Worm (Caenorhabditis elegans) whole organism, L4 larva: ENCODE measurements around the gene tbb-6.
A peak's percentile ranks its signal among the peaks of the same experiment; 100 is the strongest.

ENCODE experiments used
- F44E2.7 ChIP-seq: fragments of 200-800 bp; sonication (Bioruptor generic); IDR thresholded peaks from 2 replicates; pipeline ENCODE4 v2.1.2; 2022; ENCODE audit warnings: missing genetic modification characterization, missing compliant biosample characterization
- Y75B8A.6 ChIP-seq: fragments of 200-800 bp; sonication (Bioruptor generic); IDR thresholded peaks from 2 replicates; pipeline ENCODE4 v1.3.6; 2022; ENCODE audit warnings: missing genetic modification reagents, missing genetic modification characterization, missing compliant biosample characterization
- ceh-32 ChIP-seq: sonication (generic microtip); optimal IDR thresholded peaks from 2 replicates; lab custom pipeline; 2016; ENCODE audit warnings: mild to moderate bottlenecking, missing genetic modification characterization, missing compliant biosample characterization; ENCODE audit not compliant: poor library complexity
- daf-16 ChIP-seq, 3 experiments: sonication (generic microtip); optimal IDR thresholded peaks; 2 replicates each; lab custom pipeline; 2016 to 2017; ENCODE audit warnings: missing genetic modification characterization in 3 of 3, missing genetic modification reagents in 3 of 3, mild to moderate bottlenecking in 2 of 3, missing compliant biosample characterization in 2 of 3, missing biosample characterization in 1 of 3, moderate library complexity in 1 of 3
- daf-19 ChIP-seq: fragments of 200-800 bp; sonication (Bioruptor generic); conservative IDR thresholded peaks from 2 replicates; pipeline ENCODE4 v1.3.6; 2022; ENCODE audit warnings: missing genetic modification characterization, missing compliant biosample characterization
- daf-8 ChIP-seq: fragments of 200-800 bp; sonication (Bioruptor generic); IDR thresholded peaks from 2 replicates; pipeline ENCODE4 v1.3.6; 2022; ENCODE audit warnings: missing genetic modification characterization, missing compliant biosample characterization
- dmd-6 ChIP-seq: fragments of 200-800 bp; sonication (Bioruptor generic); IDR thresholded peaks from 2 replicates; pipeline ENCODE4 v1.3.6; 2022; ENCODE audit warnings: missing genetic modification reagents, missing genetic modification characterization, missing compliant biosample characterization
- dmd-9 ChIP-seq: fragments of 200-800 bp; sonication (Bioruptor generic); IDR thresholded peaks from 2 replicates; pipeline ENCODE4 v1.3.6; 2022; ENCODE audit warnings: missing genetic modification reagents, missing genetic modification characterization, missing compliant biosample characterization
- duxl-1 ChIP-seq: sonication (generic microtip); optimal IDR thresholded peaks from 2 replicates; lab custom pipeline; 2016; ENCODE audit warnings: mild to moderate bottlenecking, missing genetic modification characterization, moderate library complexity, missing compliant biosample characterization; ENCODE audit not compliant: poor library complexity
- egl-43 ChIP-seq: fragments of 200-800 bp; sonication (Bioruptor generic); IDR thresholded peaks from 2 replicates; pipeline ENCODE4 v1.3.6; 2022; ENCODE audit warnings: missing genetic modification reagents, missing genetic modification characterization, missing compliant biosample characterization
- hif-1 ChIP-seq, 2 experiments: sonication (generic microtip); optimal IDR thresholded peaks; 2 replicates each; lab custom pipeline; 2016 to 2017; ENCODE audit warnings: missing compliant biosample characterization in 2 of 2, missing genetic modification characterization in 2 of 2, missing genetic modification reagents in 2 of 2, missing genotype in 2 of 2, mild to moderate bottlenecking in 1 of 2
- hlh-11 ChIP-seq: fragments of 200-800 bp; sonication (Bioruptor generic); optimal IDR thresholded peaks from 2 replicates; lab custom pipeline; 2018; ENCODE audit warnings: mild to moderate bottlenecking, missing genetic modification characterization, missing compliant biosample characterization
- hlh-30 ChIP-seq: sonication (generic microtip); optimal IDR thresholded peaks from 2 replicates; lab custom pipeline; 2017; ENCODE audit warnings: antibody characterized with exemption, mild to moderate bottlenecking, missing genetic modification characterization, missing compliant biosample characterization; ENCODE audit not compliant: insufficient read depth
- jun-1 ChIP-seq: fragments of 150-350 bp; optimal IDR thresholded peaks from 2 replicates; lab custom pipeline; 2014; ENCODE audit warnings: missing biosample characterization, missing genetic modification reagents, missing genetic modification characterization
- lin-38 ChIP-seq: fragments of 200-800 bp; sonication (Bioruptor generic); IDR thresholded peaks from 2 replicates; pipeline ENCODE4 v1.3.6; 2022; ENCODE audit warnings: missing genetic modification reagents, missing genetic modification characterization, missing compliant biosample characterization
- lin-39 ChIP-seq: fragments of 150-350 bp; optimal IDR thresholded peaks from 2 replicates; lab custom pipeline; 2014; ENCODE audit warnings: missing biosample characterization, missing genetic modification reagents, missing genetic modification characterization
- lir-3 ChIP-seq: sonication (generic microtip); optimal IDR thresholded peaks from 2 replicates; lab custom pipeline; 2016; ENCODE audit warnings: mild to moderate bottlenecking, missing genetic modification characterization, missing compliant biosample characterization
- lsy-2 ChIP-seq, 2 experiments: fragments of 150-350 bp in 1 of 2; sonication (generic microtip) in 1 of 2; optimal IDR thresholded peaks; 2 replicates each; lab custom pipeline; 2014 to 2017; ENCODE audit warnings: missing biosample characterization in 2 of 2, missing genetic modification characterization in 2 of 2
- madf-5 ChIP-seq, 2 experiments: fragments of 200-800 bp; sonication (Bioruptor generic); IDR thresholded peaks; 2 replicates each; pipeline ENCODE4 v1.3.6; 2022; ENCODE audit warnings: missing compliant biosample characterization in 2 of 2, missing genetic modification characterization in 2 of 2
- mdl-1 ChIP-seq, 2 experiments: fragments of 150-350 bp in 1 of 2; sonication (generic microtip) in 1 of 2; optimal IDR thresholded peaks; 2 replicates each; lab custom pipeline; 2014 to 2017; ENCODE audit warnings: missing biosample characterization in 2 of 2, missing genetic modification characterization in 2 of 2
- mxl-2 ChIP-seq: fragments of 200-800 bp; sonication (Bioruptor generic); conservative IDR thresholded peaks from 2 replicates; pipeline ENCODE4 v1.3.6; 2022; ENCODE audit warnings: missing genetic modification reagents, missing genetic modification characterization, missing compliant biosample characterization
- nhr-11 ChIP-seq: fragments of 150-350 bp; optimal IDR thresholded peaks from 2 replicates; lab custom pipeline; 2014; ENCODE audit warnings: missing biosample characterization, missing genetic modification characterization
- nhr-25 ChIP-seq: sonication (generic microtip); optimal IDR thresholded peaks from 2 replicates; lab custom pipeline; 2017; ENCODE audit warnings: missing genetic modification characterization, mild to moderate bottlenecking, missing compliant biosample characterization, antibody characterized with exemption, moderate library complexity, borderline replicate concordance; ENCODE audit not compliant: insufficient read depth
- nhr-28 ChIP-seq: fragments of 150-350 bp; optimal IDR thresholded peaks from 2 replicates; lab custom pipeline; 2014; ENCODE audit warnings: missing biosample characterization, missing genetic modification characterization
- nhr-41 ChIP-seq: fragments of 200-800 bp; sonication (Bioruptor generic); IDR thresholded peaks from 2 replicates; pipeline ENCODE4 v1.3.6; 2022; ENCODE audit warnings: missing genetic modification reagents, missing genetic modification characterization, missing compliant biosample characterization
- nhr-77 ChIP-seq: fragments of 150-350 bp; optimal IDR thresholded peaks from 2 replicates; lab custom pipeline; 2014; ENCODE audit warnings: missing biosample characterization, missing genetic modification characterization
- pha-4 ChIP-seq, 2 experiments: fragments of 150-350 bp in 1 of 2; fragments of 200-800 bp in 1 of 2; sonication (Bioruptor generic) in 1 of 2; IDR thresholded peaks in 1 of 2; optimal IDR thresholded peaks in 1 of 2; 2 replicates each; pipeline versions ENCODE4 v1.3.6 to Lab custom; 2014 to 2022; ENCODE audit warnings: missing genetic modification characterization in 2 of 2, missing genetic modification reagents in 2 of 2, missing biosample characterization in 1 of 2, missing compliant biosample characterization in 1 of 2
- pqm-1 ChIP-seq: sonication (generic microtip); optimal IDR thresholded peaks from 2 replicates; lab custom pipeline; 2017; ENCODE audit warnings: missing biosample characterization, missing genetic modification characterization
- saeg-2 ChIP-seq: fragments of 200-800 bp; sonication (Bioruptor generic); IDR thresholded peaks from 2 replicates; pipeline ENCODE4 v1.3.6; 2022; ENCODE audit warnings: missing genetic modification reagents, missing genetic modification characterization, missing compliant biosample characterization
- set-16 ChIP-seq: fragments of 200-800 bp; sonication (Bioruptor generic); IDR thresholded peaks from 2 replicates; pipeline ENCODE4 v1.3.6; 2022; ENCODE audit warnings: missing genetic modification reagents, missing genetic modification characterization, missing compliant biosample characterization
- snpc-1.2 ChIP-seq: fragments of 200-800 bp; sonication (Bioruptor generic); IDR thresholded peaks from 2 replicates; pipeline ENCODE4 v1.3.6; 2022; ENCODE audit warnings: missing genetic modification reagents, missing genetic modification characterization, missing compliant biosample characterization
- tag-97 ChIP-seq: fragments of 200-800 bp; sonication (Bioruptor generic); IDR thresholded peaks from 2 replicates; pipeline ENCODE4 v1.3.6; 2022; ENCODE audit warnings: missing genetic modification characterization, missing compliant biosample characterization
- unc-130 ChIP-seq: sonication (generic microtip); optimal IDR thresholded peaks from 2 replicates; lab custom pipeline; 2016; ENCODE audit warnings: missing genetic modification reagents, missing genetic modification characterization, missing compliant biosample characterization
- unc-62 ChIP-seq, 3 experiments: fragments of 150-350 bp in 1 of 3; sonication (generic microtip); optimal IDR thresholded peaks in 2 of 3; peaks in 1 of 3; 1 replicate in 1 of 3; 2 replicates in 2 of 3; lab custom pipeline; 2014 to 2017; ENCODE audit warnings: missing biosample characterization in 3 of 3, missing genetic modification characterization in 3 of 3, missing genetic modification reagents in 3 of 3, missing genotype in 1 of 3
- vab-7 ChIP-seq: fragments of 200-800 bp; sonication (Bioruptor generic); IDR thresholded peaks from 2 replicates; pipeline ENCODE4 v1.3.6; 2022; ENCODE audit warnings: missing genetic modification reagents, missing genetic modification characterization, missing compliant biosample characterization
- zag-1 ChIP-seq: fragments of 150-350 bp; optimal IDR thresholded peaks from 2 replicates; lab custom pipeline; 2014; ENCODE audit warnings: missing biosample characterization, missing genetic modification characterization
- ztf-11 ChIP-seq: fragments of 150-350 bp; optimal IDR thresholded peaks from 2 replicates; lab custom pipeline; 2014; ENCODE audit warnings: missing biosample characterization, missing genetic modification characterization

Gene tbb-6

ce11 chrV:12261377-12261776, at the start of gene tbb-6:
Gene tbb-6, plus strand, starts transcription at chrV:12261531.
- TF ChIP-seq snpc-1.2 (GFP tag; lab: Robert Waterston, UW) (no peak), pqm-1 (no peak), lin-39 (no peak), hlh-30 (tag; lab: Kevin White, UChicago) (no peak), ceh-32 (tag; lab: Kevin White, UChicago) (no peak), saeg-2 (GFP tag; lab: Robert Waterston, UW) (no peak), set-16 (GFP tag; lab: Robert Waterston, UW) (no peak), zag-1 (no peak)

ce11 chrV:12213027-12213426, 48.3 kb upstream of the tbb-6 start, which contains the start of gene vab-8:
Gene vab-8, plus strand, starts transcription at chrV:12213327.
- TF ChIP-seq hlh-11 (tag; lab: Kevin White, UChicago) (peak; percentile 7), mxl-2 (no peak), dmd-6 (GFP tag; lab: Robert Waterston, UW) (peak; percentile 39; the same call in 1 of the 2 replicates), pha-4 (GFP tag; IDR thresholded peaks at IDR 0.05; lab: Robert Waterston, UW) (no peak), pha-4 (tag; optimal IDR thresholded peaks at IDR 0.05; lab: Kevin White, UChicago) (no peak), daf-16 (GFP tag; optimal IDR thresholded peaks at IDR 0.05; lab: Kevin White, UChicago) (no peak), daf-16 (tag; optimal IDR thresholded peaks at IDR 0.05; lab: Kevin White, UChicago) (no peak), unc-62 (GFP tag; optimal IDR thresholded peaks at IDR 0.05 in 1 of 2; lab: Kevin White, UChicago) (no peak), unc-62 (tag; optimal IDR thresholded peaks at IDR 0.05; lab: Kevin White, UChicago) (no peak), nhr-77 (no peak), lin-39 (no peak), nhr-41 (no peak), lir-3 (tag; lab: Kevin White, UChicago) (no peak), jun-1 (tag; lab: Kevin White, UChicago) (no peak), nhr-28 (tag; lab: Kevin White, UChicago) (peak; percentile 46), pqm-1 (peak; percentile 34), nhr-25 (tag; lab: Kevin White, UChicago) (no peak), egl-43 (no peak), daf-8 (GFP tag; lab: Robert Waterston, UW) (no peak)

ce11 chrV:12233425-12233824, 27.9 kb upstream of the tbb-6 start:
- TF ChIP-seq hlh-11 (tag; lab: Kevin White, UChicago) (peak; percentile 65), mdl-1 (tag; optimal IDR thresholded peaks at IDR 0.05; lab: Kevin White, UChicago) (no peak), nhr-11 (peak; percentile 26), lin-38 (no peak), unc-62 (GFP tag; optimal IDR thresholded peaks at IDR 0.05 in 1 of 2; lab: Kevin White, UChicago) (peak in 1 of 2 experiments; percentile 44), unc-62 (tag; optimal IDR thresholded peaks at IDR 0.05; lab: Kevin White, UChicago) (no peak), daf-16 (GFP tag; optimal IDR thresholded peaks at IDR 0.05; lab: Kevin White, UChicago) (peak in 1 of 2 experiments; percentile 35), daf-16 (tag; optimal IDR thresholded peaks at IDR 0.05; lab: Kevin White, UChicago) (no peak), F44E2.7 (no peak)
- TF ChIP-seq, all 104 proteins: peak for 4

ce11 chrV:12234293-12235004, 26.9 kb upstream of the tbb-6 start, which contains the start of gene myo-3:
Gene myo-3, minus strand, starts transcription at chrV:12234343.
- no peak for TF ChIP-seq zag-1
- TF ChIP-seq saeg-2 (GFP tag; lab: Robert Waterston, UW) = no peak
- no peak for TF ChIP-seq vab-7 (GFP tag; lab: Robert Waterston, UW)
- peak; percentile 55 for TF ChIP-seq hlh-11 (tag; lab: Kevin White, UChicago)
- TF ChIP-seq nhr-28 (tag; lab: Kevin White, UChicago) = peak; percentile 18
- TF ChIP-seq unc-130 (GFP tag; lab: Kevin White, UChicago) = no peak
- no peak for TF ChIP-seq daf-19
- TF ChIP-seq duxl-1 = no peak
- TF ChIP-seq ztf-11 (tag; lab: Kevin White, UChicago) = no peak
- no peak for TF ChIP-seq ceh-32 (tag; lab: Kevin White, UChicago)
- no peak for TF ChIP-seq Y75B8A.6 (GFP tag; lab: Robert Waterston, UW)
- no peak for TF ChIP-seq madf-5 (GFP tag; IDR thresholded peaks at IDR 0.05; lab: Robert Waterston, UW)
- peak; percentile 9 for TF ChIP-seq nhr-11
- TF ChIP-seq tag-97 (GFP tag; lab: Robert Waterston, UW) = no peak
- TF ChIP-seq hif-1 (tag; optimal IDR thresholded peaks at IDR 0.05; lab: Kevin White, UChicago) = no peak
- TF ChIP-seq lsy-2 (tag; optimal IDR thresholded peaks at IDR 0.05; lab: Kevin White, UChicago) = no peak
- peak in 1 of 2 experiments; percentile 68 for TF ChIP-seq unc-62 (GFP tag; optimal IDR thresholded peaks at IDR 0.05 in 1 of 2; lab: Kevin White, UChicago)
- TF ChIP-seq unc-62 (tag; optimal IDR thresholded peaks at IDR 0.05; lab: Kevin White, UChicago) = no peak
- TF ChIP-seq mdl-1 (tag; optimal IDR thresholded peaks at IDR 0.05; lab: Kevin White, UChicago) = no peak
- TF ChIP-seq dmd-9 (GFP tag; lab: Robert Waterston, UW) = no peak
- peak in 1 of 2 experiments; percentile 85 for TF ChIP-seq daf-16 (GFP tag; optimal IDR thresholded peaks at IDR 0.05; lab: Kevin White, UChicago)
- no peak for TF ChIP-seq daf-16 (tag; optimal IDR thresholded peaks at IDR 0.05; lab: Kevin White, UChicago)
